Worm (Caenorhabditis elegans): Measurements from ENCODE around the gene swsn-4.

Gene swsn-4

ce11 chrIV:11142314-11143227 is 16.7 kb downstream of the swsn-4 start, which contains the start of gene skih-2:
skih-2 (minus strand) TSS chrIV:11142364.
- TF ChIP-seq tbx-2 (tag; optimal IDR thresholded peaks at IDR 0.05) (peak; percentile 49), lin-15B (tag; optimal IDR thresholded peaks at IDR 0.05) (peak; percentile 32), F16B12.6 (tag; optimal IDR thresholded peaks at IDR 0.05) (peak; percentile 88), nhr-47 (tag; optimal IDR thresholded peaks at IDR 0.05) (peak; percentile 71), isw-1 (GFP tag; IDR thresholded peaks at IDR 0.05) (peak; percentile 26), ceh-90 (tag; optimal IDR thresholded peaks at IDR 0.05) (no peak), efl-1 (optimal IDR thresholded peaks at IDR 0.05) (peak; percentile 85 to 93), efl-1 (GFP tag; optimal IDR thresholded peaks at IDR 0.05 in 1 of 2) (peak; percentile 95 to 99), rnt-1 (tag; optimal IDR thresholded peaks at IDR 0.05) (peak; percentile 18), mef-2 (tag; optimal IDR thresholded peaks at IDR 0.05) (no peak), nhr-28 (tag; optimal IDR thresholded peaks at IDR 0.05) (no peak), nhr-71 (tag; optimal IDR thresholded peaks at IDR 0.05) (peak; percentile 64), snpc-4 (tag; optimal IDR thresholded peaks at IDR 0.05) (peak; percentile 20), nhr-90 (tag; optimal IDR thresholded peaks at IDR 0.05; ENCODE audit: poor library complexity) (peak; percentile 32), alr-1 (tag; optimal IDR thresholded peaks at IDR 0.05; ENCODE audit: borderline replicate concordance) (no peak), dsc-1 (tag; optimal IDR thresholded peaks at IDR 0.05) (peak; percentile 37), ces-1 (GFP tag; optimal IDR thresholded peaks at IDR 0.05) (no peak), snu-23 (GFP tag; optimal IDR thresholded peaks at IDR 0.05) (peak; percentile 55), lin-39 (tag; optimal IDR thresholded peaks at IDR 0.05) (peak; percentile 18), swsn-7 (tag; optimal IDR thresholded peaks at IDR 0.05) (peak; percentile 52), xbp-1 (tag; optimal IDR thresholded peaks at IDR 0.05) (peak; percentile 78), nhr-85 (tag) (peak; percentile 68), tlp-1 (tag; optimal IDR thresholded peaks at IDR 0.05) (no peak), nhr-20 (tag; optimal IDR thresholded peaks at IDR 0.05) (peak; percentile 36), egl-27 (tag; optimal IDR thresholded peaks at IDR 0.05) (no peak), irx-1 (tag; optimal IDR thresholded peaks at IDR 0.05) (peak; percentile 40), nhr-19 (GFP tag; conservative IDR thresholded peaks at IDR 0.05) (peak; percentile 68), zag-1 (tag; optimal IDR thresholded peaks at IDR 0.05) (peak; percentile 58), lsy-2 (tag; optimal IDR thresholded peaks at IDR 0.05) (peak; percentile 80 to 86), ceh-82 (tag; optimal IDR thresholded peaks at IDR 0.05) (peak in 2 of 3 experiments; percentile 12 to 41), mep-1 (tag; optimal IDR thresholded peaks at IDR 0.05) (peak; percentile 70), lin-35 (GFP tag; optimal IDR thresholded peaks at IDR 0.05) (peak; percentile 94 to 95), egl-13 (tag; optimal IDR thresholded peaks at IDR 0.05) (no peak), blmp-1 (tag; optimal IDR thresholded peaks at IDR 0.05) (peak; percentile 27), fkh-10 (GFP tag; optimal IDR thresholded peaks at IDR 0.05) (no peak), fkh-4 (tag; optimal IDR thresholded peaks at IDR 0.05; ENCODE audit: borderline replicate concordance) (no peak), nhr-77 (tag; optimal IDR thresholded peaks at IDR 0.05) (no peak), jun-1 (tag; optimal IDR thresholded peaks at IDR 0.05) (no peak), skn-1 (tag; optimal IDR thresholded peaks at IDR 0.05) (peak; percentile 56), dpl-1 (GFP tag; optimal IDR thresholded peaks at IDR 0.05) (peak; percentile 92 to 95 (median 93)), C16A3.4 (tag; optimal IDR thresholded peaks at IDR 0.05) (peak; percentile 38), nhr-76 (tag; optimal IDR thresholded peaks at IDR 0.05) (no peak), ceh-8 (GFP tag; optimal IDR thresholded peaks at IDR 0.05) (no peak), sup-37 (GFP tag; optimal IDR thresholded peaks at IDR 0.05) (no peak)

Measured in whole organism, L1 larva.